Worm (Caenorhabditis elegans) whole organism, young adult: ENCODE data around the gene C45B2.6.
A peak's percentile ranks its signal among the peaks of the same experiment; 100 is the strongest.

Experiments
- B0261.1 ChIP-seq: sonication (generic microtip); optimal IDR thresholded peaks from 2 replicates; lab custom pipeline; 2016; ENCODE audit warnings: mild to moderate bottlenecking, missing genetic modification characterization, moderate library complexity, missing compliant biosample characterization
- C06A6.2 ChIP-seq: fragments of 200-800 bp; sonication (Bioruptor generic); conservative IDR thresholded peaks from 2 replicates; pipeline ENCODE4 v1.3.6; 2022; ENCODE audit warnings: missing genetic modification characterization, missing compliant biosample characterization
- D2030.7 ChIP-seq: fragments of 200-800 bp; sonication (Bioruptor generic); IDR thresholded peaks from 2 replicates; pipeline ENCODE4 v1.3.6; 2022; ENCODE audit warnings: missing genetic modification reagents, missing genetic modification characterization, missing compliant biosample characterization
- F23B12.7 ChIP-seq: sonication (generic microtip); optimal IDR thresholded peaks from 2 replicates; lab custom pipeline; 2017; ENCODE audit warnings: missing genetic modification characterization, mild to moderate bottlenecking, missing compliant biosample characterization, antibody characterized with exemption, moderate library complexity; ENCODE audit not compliant: insufficient read depth
- F37B4.10 ChIP-seq: fragments of 200-800 bp; sonication (Bioruptor generic); IDR thresholded peaks from 2 replicates; pipeline ENCODE4 v1.3.6; 2022; ENCODE audit warnings: missing genetic modification characterization, missing compliant biosample characterization
- F39B2.1 ChIP-seq: fragments of 200-800 bp; sonication (Bioruptor generic); IDR thresholded peaks from 2 replicates; pipeline ENCODE4 v1.3.6; 2022; ENCODE audit warnings: missing genetic modification reagents, missing genetic modification characterization, missing compliant biosample characterization
- F52B5.7 ChIP-seq: sonication (generic microtip); optimal IDR thresholded peaks from 2 replicates; lab custom pipeline; 2016; ENCODE audit warnings: mild to moderate bottlenecking, missing genetic modification characterization, missing compliant biosample characterization
- K12H6.12 ChIP-seq: fragments of 200-800 bp; sonication (Bioruptor generic); optimal IDR thresholded peaks from 2 replicates; lab custom pipeline; 2018; ENCODE audit warnings: mild to moderate bottlenecking, missing genetic modification characterization, missing compliant biosample characterization
- T26A5.8 ChIP-seq: sonication (generic microtip); optimal IDR thresholded peaks from 2 replicates; lab custom pipeline; 2016; ENCODE audit warnings: missing genetic modification characterization, missing compliant biosample characterization
- Y53G8AR.9 ChIP-seq: fragments of 200-800 bp; sonication (Bioruptor generic); conservative IDR thresholded peaks from 2 replicates; pipeline ENCODE4 v1.3.6; 2022; ENCODE audit warnings: missing genetic modification reagents, missing genetic modification characterization, missing compliant biosample characterization
- ama-1 ChIP-seq, 3 experiments: fragments of 150-350 bp in 1 of 3; sonication (generic microtip) in 2 of 3; optimal IDR thresholded peaks; 2 replicates each; lab custom pipeline; 2014 to 2018; ENCODE audit warnings: missing biosample characterization in 2 of 3, missing genetic modification characterization in 2 of 3, missing genetic modification reagents in 2 of 3
- ccch-3 ChIP-seq: fragments of 200-800 bp; sonication (Bioruptor generic); optimal IDR thresholded peaks from 2 replicates; lab custom pipeline; 2018; ENCODE audit warnings: mild to moderate bottlenecking, missing genetic modification characterization, missing compliant biosample characterization
- cebp-2 ChIP-seq: fragments of 200-800 bp; sonication (Bioruptor generic); IDR thresholded peaks from 2 replicates; pipeline ENCODE4 v1.3.6; 2022; ENCODE audit warnings: missing genetic modification characterization, missing compliant biosample characterization
- ceh-100 ChIP-seq: fragments of 200-800 bp; sonication (Bioruptor generic); IDR thresholded peaks from 2 replicates; pipeline ENCODE4 v1.3.6; 2022; ENCODE audit warnings: missing genetic modification reagents, missing genetic modification characterization, missing compliant biosample characterization
- ceh-27 ChIP-seq: fragments of 200-800 bp; sonication (Bioruptor generic); optimal IDR thresholded peaks from 2 replicates; lab custom pipeline; 2018; ENCODE audit warnings: mild to moderate bottlenecking, missing genetic modification characterization, moderate library complexity, missing compliant biosample characterization
- ceh-40 ChIP-seq: fragments of 200-800 bp; sonication (Bioruptor generic); IDR thresholded peaks from 2 replicates; pipeline ENCODE4 v1.3.6; 2022; ENCODE audit warnings: missing genetic modification characterization, missing compliant biosample characterization
- die-1 ChIP-seq: sonication (generic microtip); optimal IDR thresholded peaks from 2 replicates; lab custom pipeline; 2016; ENCODE audit warnings: missing genotype, mild to moderate bottlenecking, missing genetic modification characterization, missing compliant biosample characterization
- dox-1 ChIP-seq: fragments of 200-800 bp; sonication (Bioruptor generic); IDR thresholded peaks from 2 replicates; pipeline ENCODE4 v1.3.6; 2022; ENCODE audit warnings: missing genetic modification reagents, missing genetic modification characterization, missing compliant biosample characterization
- egl-44 ChIP-seq: fragments of 200-800 bp; sonication (Bioruptor generic); IDR thresholded peaks from 2 replicates; pipeline ENCODE4 v1.3.6; 2022; ENCODE audit warnings: missing genetic modification reagents, missing genetic modification characterization, missing compliant biosample characterization
- ets-4 ChIP-seq: fragments of 200-800 bp; sonication (Bioruptor generic); optimal IDR thresholded peaks from 2 replicates; lab custom pipeline; 2018; ENCODE audit warnings: mild to moderate bottlenecking, missing genetic modification characterization, missing compliant biosample characterization
- him-1 ChIP-seq: sonication (generic microtip); optimal IDR thresholded peaks from 2 replicates; lab custom pipeline; 2016; ENCODE audit warnings: missing genotype, missing genetic modification reagents, missing genetic modification characterization, missing compliant biosample characterization
- hlh-12 ChIP-seq: sonication (generic microtip); optimal IDR thresholded peaks from 2 replicates; lab custom pipeline; 2016; ENCODE audit warnings: missing genetic modification characterization, missing compliant biosample characterization
- let-526 ChIP-seq: fragments of 200-800 bp; sonication (Bioruptor generic); IDR thresholded peaks from 2 replicates; pipeline ENCODE4 v1.3.6; 2022; ENCODE audit warnings: missing genetic modification reagents, missing genetic modification characterization, missing compliant biosample characterization
- let-607 ChIP-seq, 2 experiments: fragments of 200-800 bp in 1 of 2; sonication (Bioruptor generic) in 1 of 2; sonication (generic microtip) in 1 of 2; optimal IDR thresholded peaks; 2 replicates each; lab custom pipeline; 2016 to 2018; ENCODE audit warnings: mild to moderate bottlenecking in 2 of 2, missing compliant biosample characterization in 2 of 2, missing genetic modification characterization in 2 of 2, moderate library complexity in 2 of 2, missing genotype in 1 of 2
- lin-35 ChIP-seq, 3 experiments: fragments of 150-350 bp in 2 of 3; sonication (generic microtip) in 1 of 3; optimal IDR thresholded peaks; 2 replicates each; lab custom pipeline; 2014 to 2018; ENCODE audit warnings: missing biosample characterization in 3 of 3, missing genetic modification characterization in 3 of 3, missing genetic modification reagents in 3 of 3
- lin-40 ChIP-seq: sonication (generic microtip); optimal IDR thresholded peaks from 2 replicates; lab custom pipeline; 2016; ENCODE audit warnings: missing genetic modification characterization, mild to moderate bottlenecking, missing compliant biosample characterization, missing genotype, missing genetic modification reagents
- lin-54 ChIP-seq: fragments of 200-800 bp; sonication (Bioruptor generic); optimal IDR thresholded peaks from 2 replicates; lab custom pipeline; 2018; ENCODE audit warnings: mild to moderate bottlenecking, missing genetic modification characterization, missing compliant biosample characterization
- madf-6 ChIP-seq: fragments of 200-800 bp; sonication (Bioruptor generic); IDR thresholded peaks from 2 replicates; pipeline ENCODE4 v1.3.6; 2022; ENCODE audit warnings: missing genetic modification reagents, missing genetic modification characterization, missing compliant biosample characterization
- madf-8 ChIP-seq: fragments of 200-800 bp; sonication (Bioruptor generic); conservative IDR thresholded peaks from 2 replicates; pipeline ENCODE4 v1.3.6; 2022; ENCODE audit warnings: missing genetic modification reagents, missing genetic modification characterization, missing compliant biosample characterization
- mcd-1 ChIP-seq: fragments of 200-800 bp; sonication (Bioruptor generic); IDR thresholded peaks from 2 replicates; pipeline ENCODE4 v1.3.6; 2022; ENCODE audit warnings: missing genetic modification reagents, missing genetic modification characterization, missing compliant biosample characterization
- nfya-1 ChIP-seq: sonication (generic microtip); optimal IDR thresholded peaks from 2 replicates; lab custom pipeline; 2017; ENCODE audit warnings: antibody characterized with exemption, missing compliant biosample characterization, missing genetic modification characterization, borderline replicate concordance; ENCODE audit not compliant: insufficient read depth
- nfya-2 ChIP-seq: fragments of 200-800 bp; sonication (Bioruptor generic); IDR thresholded peaks from 2 replicates; pipeline ENCODE4 v1.3.6; 2022; ENCODE audit warnings: missing genetic modification reagents, missing genetic modification characterization, missing compliant biosample characterization
- nfyb-1 ChIP-seq: fragments of 200-800 bp; sonication (Bioruptor generic); IDR thresholded peaks from 2 replicates; pipeline ENCODE4 v1.3.6; 2022; ENCODE audit warnings: missing genetic modification reagents, missing genetic modification characterization, missing compliant biosample characterization
- nhr-80 ChIP-seq: sonication (generic microtip); optimal IDR thresholded peaks from 2 replicates; lab custom pipeline; 2016; ENCODE audit warnings: missing genetic modification characterization, missing compliant biosample characterization
- nhr-90 ChIP-seq: sonication (generic microtip); optimal IDR thresholded peaks from 2 replicates; lab custom pipeline; 2016; ENCODE audit warnings: missing genotype, mild to moderate bottlenecking, missing genetic modification characterization, missing compliant biosample characterization
- rcor-1 ChIP-seq: fragments of 200-800 bp; sonication (Bioruptor generic); IDR thresholded peaks from 2 replicates; pipeline ENCODE4 v1.3.6; 2022; ENCODE audit warnings: missing genetic modification reagents, missing genetic modification characterization, missing compliant biosample characterization
- repo-1 ChIP-seq: sonication (generic microtip); optimal IDR thresholded peaks from 2 replicates; lab custom pipeline; 2017; ENCODE audit warnings: mild to moderate bottlenecking, missing genetic modification characterization, missing compliant biosample characterization
- rpc-1 ChIP-seq, 2 experiments: fragments of 150-350 bp in 1 of 2; sonication (generic microtip) in 1 of 2; optimal IDR thresholded peaks; 2 replicates each; lab custom pipeline; 2014 to 2018; ENCODE audit warnings: missing biosample characterization in 1 of 2, missing genetic modification characterization in 1 of 2, missing genetic modification reagents in 1 of 2, missing genotype in 1 of 2
- sdz-38 ChIP-seq: sonication (generic microtip); optimal IDR thresholded peaks from 2 replicates; lab custom pipeline; 2016; ENCODE audit warnings: missing genotype, missing genetic modification characterization, missing compliant biosample characterization
- sea-2 ChIP-seq: fragments of 200-800 bp; sonication (Bioruptor generic); IDR thresholded peaks from 2 replicates; pipeline ENCODE4 v1.3.6; 2022; ENCODE audit warnings: missing genetic modification characterization, missing compliant biosample characterization
- snpc-4 ChIP-seq, 5 experiments: fragments of 150-350 bp in 1 of 5; sonication (generic microtip) in 4 of 5; optimal IDR thresholded peaks; 2 replicates each; lab custom pipeline; 2014 to 2018; ENCODE audit warnings: missing genetic modification characterization in 5 of 5, missing biosample characterization in 3 of 5, antibody characterized with exemption in 2 of 5, mild to moderate bottlenecking in 2 of 5, missing compliant biosample characterization in 2 of 5, missing genotype in 2 of 5, moderate library complexity in 2 of 5, missing genetic modification reagents in 1 of 5
- somi-1 ChIP-seq: fragments of 200-800 bp; sonication (Bioruptor generic); optimal IDR thresholded peaks from 2 replicates; lab custom pipeline; 2018; ENCODE audit warnings: mild to moderate bottlenecking, missing genetic modification characterization, missing compliant biosample characterization
- zfh-2 ChIP-seq: fragments of 200-800 bp; sonication (Bioruptor generic); conservative IDR thresholded peaks from 2 replicates; pipeline ENCODE4 v1.3.6; 2022; ENCODE audit warnings: missing genetic modification reagents, missing genetic modification characterization, missing compliant biosample characterization
- ztf-28 ChIP-seq: fragments of 200-800 bp; sonication (Bioruptor generic); IDR thresholded peaks from 2 replicates; pipeline ENCODE4 v1.3.6; 2022; ENCODE audit warnings: missing genetic modification reagents, missing genetic modification characterization, missing compliant biosample characterization
- ztf-3 ChIP-seq: fragments of 200-800 bp; sonication (Bioruptor generic); optimal IDR thresholded peaks from 2 replicates; lab custom pipeline; 2018; ENCODE audit warnings: mild to moderate bottlenecking, missing genetic modification characterization, missing compliant biosample characterization

The C45B2.6 gene

DNA sequence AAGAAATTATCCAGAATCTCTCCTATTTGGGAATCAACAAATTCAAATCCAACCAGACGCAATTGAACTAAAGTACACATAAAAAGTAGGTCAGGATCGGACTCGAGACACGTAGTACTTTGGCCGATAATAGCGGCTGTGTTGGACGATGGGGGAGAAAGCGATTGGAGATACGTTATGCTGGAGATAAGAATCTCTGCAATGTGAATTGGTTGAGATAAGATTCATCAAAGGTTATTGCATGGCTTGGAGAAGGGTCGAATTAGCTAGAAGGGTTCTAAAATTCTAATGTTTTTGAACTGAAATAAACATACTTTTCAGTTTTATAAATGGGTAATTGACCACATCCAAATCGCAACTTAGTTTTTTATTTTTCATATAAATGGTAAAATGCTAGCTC is 39.9 kb downstream of the C45B2.6 start:
- TF ChIP-seq ama-1 (optimal IDR thresholded peaks at IDR 0.05; lab: Kevin White, UChicago) (peak; percentile 36), ama-1 (GFP tag; optimal IDR thresholded peaks at IDR 0.05; lab: Kevin White, UChicago) (no peak), nhr-80 (tag; lab: Kevin White, UChicago) (no peak)
- TF ChIP-seq, all 124 proteins: peak for 1

DNA sequence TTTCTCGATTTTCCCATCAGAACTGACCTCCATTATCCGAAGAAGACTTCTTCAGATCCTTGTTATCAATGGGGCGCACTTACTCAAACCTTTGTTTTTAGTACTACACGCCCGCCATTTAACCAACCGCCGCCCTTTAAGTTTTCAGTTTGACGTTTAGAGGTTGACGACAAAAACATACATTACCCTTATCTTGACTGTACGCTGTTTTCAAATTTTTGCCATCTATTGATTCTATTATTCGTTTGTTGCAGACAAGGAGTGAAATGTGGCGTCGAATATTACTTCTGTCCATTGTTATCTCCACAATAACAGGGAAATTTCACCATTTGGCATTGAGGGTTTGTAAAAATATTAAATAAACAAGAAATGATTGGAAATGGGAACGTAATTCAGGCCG is 40.4 kb downstream of the C45B2.6 start, which contains the start of gene C15H9.5:
C15H9.5 (plus strand) TSS at position 255 of the 400 bp plus-strand sequence.
- TF ChIP-seq madf-8 (GFP tag; lab: Robert Waterston, UW) (no peak), B0261.1 (tag; lab: Kevin White, UChicago) (no peak), F37B4.10 (GFP tag; lab: Robert Waterston, UW) (no peak), nhr-90 (no peak), lin-54 (GFP tag; lab: Kevin White, UChicago) (no peak), mcd-1 (peak; percentile 29; the same call in 1 of the 2 replicates), nhr-80 (tag; lab: Kevin White, UChicago) (peak; percentile 66), F52B5.7 (tag; lab: Kevin White, UChicago) (no peak), ztf-3 (GFP tag; lab: Kevin White, UChicago) (no peak), zfh-2 (GFP tag; lab: Robert Waterston, UW) (no peak), madf-6 (no peak), ceh-100 (no peak), dox-1 (GFP tag; lab: Robert Waterston, UW) (peak; percentile 28; the same call in 1 of the 2 replicates), snpc-4 (GFP tag; optimal IDR thresholded peaks at IDR 0.05; lab: Kevin White, UChicago) (no peak), snpc-4 (tag; optimal IDR thresholded peaks at IDR 0.05; lab: Kevin White, UChicago) (peak in 1 of 4 experiments; percentile 4), C06A6.2 (GFP tag; lab: Robert Waterston, UW) (no peak), T26A5.8 (tag; lab: Kevin White, UChicago) (no peak), lin-35 (GFP tag; optimal IDR thresholded peaks at IDR 0.05; lab: Kevin White, UChicago) (no peak), nfya-2 (GFP tag; lab: Robert Waterston, UW) (no peak), rcor-1 (GFP tag; lab: Robert Waterston, UW) (no peak), ets-4 (GFP tag; lab: Kevin White, UChicago) (no peak), ceh-27 (GFP tag; lab: Kevin White, UChicago) (no peak), somi-1 (GFP tag; lab: Kevin White, UChicago) (no peak), him-1 (tag; lab: Kevin White, UChicago) (no peak), lin-40 (no peak), D2030.7 (GFP tag; lab: Robert Waterston, UW) (no peak), let-526 (GFP tag; lab: Robert Waterston, UW) (no peak), repo-1 (tag; lab: Kevin White, UChicago) (no peak), egl-44 (GFP tag; lab: Robert Waterston, UW) (no peak), ceh-40 (GFP tag; lab: Robert Waterston, UW) (no peak), K12H6.12 (no peak), rpc-1 (optimal IDR thresholded peaks at IDR 0.05; lab: Kevin White, UChicago) (no peak), rpc-1 (tag; optimal IDR thresholded peaks at IDR 0.05; lab: Kevin White, UChicago) (no peak), nfyb-1 (peak; percentile 69), ztf-28 (no peak), ccch-3 (GFP tag; lab: Kevin White, UChicago) (no peak), die-1 (no peak), Y53G8AR.9 (GFP tag; lab: Robert Waterston, UW) (no peak), F39B2.1 (GFP tag; lab: Robert Waterston, UW) (no peak), let-607 (tag; optimal IDR thresholded peaks at IDR 0.05; lab: Kevin White, UChicago) (peak in 1 of 2 experiments; percentile 33), cebp-2 (GFP tag; lab: Robert Waterston, UW) (no peak), sdz-38 (tag; lab: Kevin White, UChicago) (no peak), nfya-1 (no peak), sea-2 (GFP tag; lab: Robert Waterston, UW) (no peak), hlh-12 (tag; lab: Kevin White, UChicago) (no peak), F23B12.7 (tag; lab: Kevin White, UChicago) (no peak)
